Fruit fly (Drosophila melanogaster): Measurements from ENCODE around the gene CG11030.
A peak's percentile ranks its signal among the peaks of the same experiment; 100 is the strongest.

Gene CG11030

dm6 chr2L:5724521-5725023 is at the start of gene CG11030:
CG11030 (plus strand) TSS chr2L:5724656.
- no peak for TF ChIP-seq noc (tag; optimal IDR thresholded peaks at IDR 0.05)

dm6 chr2L:5678282-5678681 is 46.2 kb upstream of the CG11030 start, which contains the start of gene CG12511:
CG12511 (plus strand) TSS chr2L:5678582.
- TF ChIP-seq noc (tag; optimal IDR thresholded peaks at IDR 0.05) = no peak

- TF ChIP-seq noc (tag; optimal IDR thresholded peaks at IDR 0.05) = no peak
Observed at dm6 chr2L:5706074-5706473, 18.4 kb upstream of the CG11030 start, which contains the start of gene CG7236. CG7236 (plus strand) TSS chr2L:5706374.

dm6 chr2L:5716580-5716979 is 7.9 kb upstream of the CG11030 start, which contains the start of the genes CG14007 and CG34011:
CG14007 (minus strand) TSS chr2L:5716680.
CG34011 (plus strand) TSS chr2L:5716701.
- TF ChIP-seq noc (tag; optimal IDR thresholded peaks at IDR 0.05) = no peak

dm6 chr2L:5720407-5721228 is 3.8 kb upstream of the CG11030 start, which contains the start of the genes CG11149 and sip1:
CG11149 (minus strand) TSS chr2L:5720899.
sip1 (plus strand) TSS chr2L:5721051.
- TF ChIP-seq noc (tag; optimal IDR thresholded peaks at IDR 0.05) = peak; percentile 80

- TF ChIP-seq noc (tag; optimal IDR thresholded peaks at IDR 0.05) = no peak
Observed at dm6 chr2L:5723859-5724475, 489 bp upstream of the CG11030 start.

- no peak for TF ChIP-seq noc (tag; optimal IDR thresholded peaks at IDR 0.05)
Observed at dm6 chr2L:5726049-5726448, 1.6 kb downstream of the CG11030 start.

- no peak for TF ChIP-seq noc (tag; optimal IDR thresholded peaks at IDR 0.05)
Observed at dm6 chr2L:5728711-5729110, 4.3 kb downstream of the CG11030 start, which contains the start of gene CG14006. CG14006 (minus strand) TSS chr2L:5728811.

dm6 chr2L:5730432-5730831 is 6.0 kb downstream of the CG11030 start:
- TF ChIP-seq noc (tag; optimal IDR thresholded peaks at IDR 0.05) = no peak

dm6 chr2L:5740740-5741139 is 16.3 kb downstream of the CG11030 start:
- TF ChIP-seq noc (tag; optimal IDR thresholded peaks at IDR 0.05) = no peak

- TF ChIP-seq noc (tag; optimal IDR thresholded peaks at IDR 0.05) = no peak
Observed at dm6 chr2L:5741144-5741543, 16.7 kb downstream of the CG11030 start, which contains the start of gene CG11147. CG11147 (minus strand) TSS chr2L:5741244.

dm6 chr2L:5742437-5742836 is 18.0 kb downstream of the CG11030 start:
- no peak for TF ChIP-seq noc (tag; optimal IDR thresholded peaks at IDR 0.05)

dm6 chr2L:5743537-5744148 is 19.2 kb downstream of the CG11030 start:
- no peak for TF ChIP-seq noc (tag; optimal IDR thresholded peaks at IDR 0.05)

- no peak for TF ChIP-seq noc (tag; optimal IDR thresholded peaks at IDR 0.05)
Observed at dm6 chr2L:5745857-5746256, 21.4 kb downstream of the CG11030 start, which contains the start of gene CG11029. CG11029 (plus strand) TSS chr2L:5746157.

dm6 chr2L:5748188-5748587 is 23.7 kb downstream of the CG11030 start:
- TF ChIP-seq noc (tag; optimal IDR thresholded peaks at IDR 0.05) = no peak

- TF ChIP-seq noc (tag; optimal IDR thresholded peaks at IDR 0.05) = no peak
Observed at dm6 chr2L:5751448-5751847, 27.0 kb downstream of the CG11030 start.

All from whole organism, larva.